Worm (Caenorhabditis elegans): ENCODE data around the gene F53B7.7.

F53B7.7 gene

ce11 chrV:10954334-10954733 is 44.6 kb upstream of the F53B7.7 start, which contains the start of gene clec-221:
Gene clec-221, minus strand, starts transcription at chrV:10954434.
- no peak for TF ChIP-seq nhr-11 (tag; optimal IDR thresholded peaks at IDR 0.05)
- no peak for TF ChIP-seq unc-39 (tag; optimal IDR thresholded peaks at IDR 0.05)
- no peak for TF ChIP-seq jun-1 (tag; optimal IDR thresholded peaks at IDR 0.05)
- TF ChIP-seq skn-1 (tag; optimal IDR thresholded peaks at IDR 0.05), result no peak
- TF ChIP-seq nhr-12 (tag; optimal IDR thresholded peaks at IDR 0.05), result no peak
- no peak for TF ChIP-seq daf-12 (tag; optimal IDR thresholded peaks at IDR 0.05)
- no peak for TF ChIP-seq snpc-4 (tag; optimal IDR thresholded peaks at IDR 0.05)
- TF ChIP-seq nhr-77 (tag; optimal IDR thresholded peaks at IDR 0.05), result no peak
- TF ChIP-seq aly-2 (tag; optimal IDR thresholded peaks at IDR 0.05), result no peak
- TF ChIP-seq fkh-2 (tag; optimal IDR thresholded peaks at IDR 0.05), result no peak
- TF ChIP-seq ceh-16 (tag; optimal IDR thresholded peaks at IDR 0.05), result no peak
- TF ChIP-seq egl-27 (tag; optimal IDR thresholded peaks at IDR 0.05), result no peak
- TF ChIP-seq nhr-67 (tag; optimal IDR thresholded peaks at IDR 0.05), result no peak

ce11 chrV:10954832-10955231 is 44.1 kb upstream of the F53B7.7 start, which contains the start of gene F17C11.6:
Gene F17C11.6, plus strand, starts transcription at chrV:10955121.
- no peak for TF ChIP-seq unc-62 (GFP tag; optimal IDR thresholded peaks at IDR 0.05)
- peak; percentile 70 for TF ChIP-seq elt-2 (tag; optimal IDR thresholded peaks at IDR 0.05)
- TF ChIP-seq pqm-1 (tag; optimal IDR thresholded peaks at IDR 0.05), result peak; percentile 82

ce11 chrV:10955681-10956476 is 43.0 kb upstream of the F53B7.7 start, which contains the start of gene F17C11.13:
Gene F17C11.13, plus strand, starts transcription at chrV:10955923.
- TF ChIP-seq zag-1 (tag; optimal IDR thresholded peaks at IDR 0.05) (no peak), pqm-1 (tag; optimal IDR thresholded peaks at IDR 0.05) (peak; percentile 32), elt-2 (tag; optimal IDR thresholded peaks at IDR 0.05) (peak; percentile 59), ZK546.5 (tag; optimal IDR thresholded peaks at IDR 0.05) (no peak)

ce11 chrV:10958322-10958900 is 40.5 kb upstream of the F53B7.7 start, which contains the start of gene pigt-1:
Gene pigt-1, minus strand, starts transcription at chrV:10958821.
- TF ChIP-seq eor-1 (tag; optimal IDR thresholded peaks at IDR 0.05) (no peak), nhr-28 (tag; optimal IDR thresholded peaks at IDR 0.05) (no peak), ztf-4 (tag; optimal IDR thresholded peaks at IDR 0.05) (no peak), elt-2 (tag; optimal IDR thresholded peaks at IDR 0.05) (peak; percentile 37), fos-1 (tag; optimal IDR thresholded peaks at IDR 0.05) (no peak), nhr-43 (tag; optimal IDR thresholded peaks at IDR 0.05; ENCODE audit: poor library complexity, severe bottlenecking) (peak; percentile 28), ceh-28 (tag; optimal IDR thresholded peaks at IDR 0.05) (peak; percentile 35), nhr-25 (tag; optimal IDR thresholded peaks at IDR 0.05) (no peak), elt-3 (tag; optimal IDR thresholded peaks at IDR 0.05) (no peak), mml-1 (tag; optimal IDR thresholded peaks at IDR 0.05) (no peak), tbx-2 (tag; optimal IDR thresholded peaks at IDR 0.05) (no peak)

- TF ChIP-seq pha-4 (tag; optimal IDR thresholded peaks at IDR 0.05) (peak; percentile 74), ceh-82 (tag; optimal IDR thresholded peaks at IDR 0.05) (no peak), pqm-1 (tag; optimal IDR thresholded peaks at IDR 0.05) (peak; percentile 59), lin-39 (tag; optimal IDR thresholded peaks at IDR 0.05) (no peak), fkh-10 (GFP tag; optimal IDR thresholded peaks at IDR 0.05) (no peak), skn-1 (tag; optimal IDR thresholded peaks at IDR 0.05) (no peak), lin-15B (tag; optimal IDR thresholded peaks at IDR 0.05) (peak; percentile 21), snpc-4 (tag; optimal IDR thresholded peaks at IDR 0.05) (no peak), elt-2 (tag; optimal IDR thresholded peaks at IDR 0.05) (peak; percentile 65)
Measured at ce11 chrV:10960544-10960943, 38.4 kb upstream of the F53B7.7 start, which contains the start of gene vps-36. Gene vps-36, minus strand, starts transcription at chrV:10960669.

Measured in whole organism, L3 larva.